Worm (Caenorhabditis elegans) whole organism, L2 larva: ENCODE data around the gene lfi-1.

Experiments used
- C34F6.9 ChIP-seq: fragments of 150-350 bp; optimal IDR thresholded peaks from 2 replicates; lab custom pipeline; 2014; ENCODE audit warnings: missing biosample characterization, missing genetic modification characterization
- F13H6.1 ChIP-seq: sonication (generic microtip); optimal IDR thresholded peaks from 2 replicates; lab custom pipeline; 2016; ENCODE audit warnings: missing genetic modification characterization, missing compliant biosample characterization
- R02D3.7 ChIP-seq: fragments of 150-350 bp; optimal IDR thresholded peaks from 2 replicates; lab custom pipeline; 2014; ENCODE audit warnings: missing biosample characterization, missing genetic modification characterization
- Y55F3AM.14 ChIP-seq: fragments of 200-800 bp; sonication (Bioruptor generic); optimal IDR thresholded peaks from 2 replicates; lab custom pipeline; 2018; ENCODE audit warnings: mild to moderate bottlenecking, missing genetic modification characterization, missing compliant biosample characterization
- alr-1 ChIP-seq: fragments of 150-350 bp; optimal IDR thresholded peaks from 2 replicates; lab custom pipeline; 2014; ENCODE audit warnings: missing biosample characterization, missing genetic modification characterization
- ama-1 ChIP-seq: fragments of 150-350 bp; optimal IDR thresholded peaks from 2 replicates; lab custom pipeline; 2018; ENCODE audit warnings: inconsistent platforms
- blmp-1 ChIP-seq: sonication (generic microtip); optimal IDR thresholded peaks from 2 replicates; lab custom pipeline; 2017; ENCODE audit warnings: missing genetic modification characterization, mild to moderate bottlenecking, missing compliant biosample characterization, antibody characterized with exemption, moderate library complexity; ENCODE audit not compliant: insufficient read depth
- ceh-16 ChIP-seq: fragments of 150-350 bp; optimal IDR thresholded peaks from 2 replicates; lab custom pipeline; 2014; ENCODE audit warnings: missing biosample characterization, missing genetic modification characterization
- ceh-82 ChIP-seq: fragments of 150-350 bp; optimal IDR thresholded peaks from 2 replicates; lab custom pipeline; 2014; ENCODE audit warnings: missing biosample characterization, missing genetic modification characterization
- crh-2 ChIP-seq: sonication (generic microtip); optimal IDR thresholded peaks from 2 replicates; lab custom pipeline; 2017; ENCODE audit warnings: missing biosample characterization, missing genetic modification characterization
- dmd-4 ChIP-seq: sonication (generic microtip); optimal IDR thresholded peaks from 2 replicates; lab custom pipeline; 2017; ENCODE audit warnings: missing biosample characterization, missing genetic modification characterization
- egl-27 ChIP-seq: sonication (generic microtip); optimal IDR thresholded peaks from 3 replicates; lab custom pipeline; 2017; ENCODE audit warnings: missing biosample characterization, missing genetic modification reagents, missing genetic modification characterization
- elt-1 ChIP-seq: fragments of 150-350 bp; optimal IDR thresholded peaks from 2 replicates; lab custom pipeline; 2014; ENCODE audit warnings: missing biosample characterization, missing genetic modification characterization
- elt-3 ChIP-seq: sonication (generic microtip); optimal IDR thresholded peaks from 2 replicates; lab custom pipeline; 2017; ENCODE audit warnings: missing biosample characterization, missing genetic modification characterization
- fos-1 ChIP-seq: fragments of 150-350 bp; optimal IDR thresholded peaks from 2 replicates; lab custom pipeline; 2014; ENCODE audit warnings: missing biosample characterization, missing genetic modification characterization
- gmeb-1 ChIP-seq: fragments of 150-350 bp; optimal IDR thresholded peaks from 2 replicates; lab custom pipeline; 2014; ENCODE audit warnings: missing biosample characterization, missing genetic modification characterization
- lin-11 ChIP-seq: fragments of 150-350 bp; sonication (generic microtip); optimal IDR thresholded peaks from 2 replicates; lab custom pipeline; 2014; ENCODE audit warnings: missing biosample characterization, missing genetic modification characterization, inconsistent platforms, mixed read lengths
- lin-13 ChIP-seq: fragments of 150-350 bp; optimal IDR thresholded peaks from 2 replicates; lab custom pipeline; 2014; ENCODE audit warnings: missing biosample characterization, missing genetic modification reagents, missing genetic modification characterization
- lin-39 ChIP-seq: fragments of 150-350 bp; optimal IDR thresholded peaks from 2 replicates; lab custom pipeline; 2014; ENCODE audit warnings: missing biosample characterization, missing genetic modification reagents, missing genetic modification characterization
- lsy-2 ChIP-seq, 2 experiments: fragments of 150-350 bp in 1 of 2; sonication (generic microtip) in 1 of 2; optimal IDR thresholded peaks; 2 replicates each; lab custom pipeline; 2014 to 2017; ENCODE audit warnings: missing biosample characterization in 2 of 2, missing genetic modification characterization in 2 of 2
- mab-5 ChIP-seq: fragments of 150-350 bp; optimal IDR thresholded peaks from 2 replicates; lab custom pipeline; 2014; ENCODE audit warnings: missing biosample characterization, missing genetic modification characterization
- mdl-1 ChIP-seq, 2 experiments: fragments of 150-350 bp in 1 of 2; sonication (generic microtip) in 1 of 2; optimal IDR thresholded peaks; 2 replicates each; lab custom pipeline; 2017; ENCODE audit warnings: missing biosample characterization in 2 of 2, missing genetic modification characterization in 2 of 2
- nhr-10 ChIP-seq: sonication (generic microtip); optimal IDR thresholded peaks from 2 replicates; lab custom pipeline; 2017; ENCODE audit warnings: missing biosample characterization, missing genetic modification characterization
- nhr-11 ChIP-seq: fragments of 150-350 bp; optimal IDR thresholded peaks from 2 replicates; lab custom pipeline; 2014; ENCODE audit warnings: missing biosample characterization, missing genetic modification characterization
- nhr-129 ChIP-seq: fragments of 150-350 bp; optimal IDR thresholded peaks from 2 replicates; lab custom pipeline; 2014; ENCODE audit warnings: missing biosample characterization, missing genetic modification characterization
- nhr-21 ChIP-seq: fragments of 150-350 bp; optimal IDR thresholded peaks from 2 replicates; lab custom pipeline; 2014; ENCODE audit warnings: missing biosample characterization, missing genetic modification characterization
- nhr-23 ChIP-seq: fragments of 150-350 bp; optimal IDR thresholded peaks from 2 replicates; lab custom pipeline; 2014; ENCODE audit warnings: missing biosample characterization, missing genetic modification reagents, missing genetic modification characterization
- nhr-237 ChIP-seq: fragments of 150-350 bp; optimal IDR thresholded peaks from 2 replicates; lab custom pipeline; 2014; ENCODE audit warnings: missing biosample characterization, missing genetic modification characterization
- nhr-25 ChIP-seq: fragments of 150-350 bp; sonication (generic microtip); optimal IDR thresholded peaks from 3 replicates; lab custom pipeline; 2014; ENCODE audit warnings: missing biosample characterization, missing genetic modification characterization
- nhr-6 ChIP-seq: fragments of 150-350 bp; optimal IDR thresholded peaks from 2 replicates; lab custom pipeline; 2014; ENCODE audit warnings: missing biosample characterization, missing genetic modification characterization
- nhr-77 ChIP-seq: fragments of 150-350 bp; optimal IDR thresholded peaks from 2 replicates; lab custom pipeline; 2014; ENCODE audit warnings: missing biosample characterization, missing genetic modification characterization
- peb-1 ChIP-seq: fragments of 150-350 bp; optimal IDR thresholded peaks from 2 replicates; lab custom pipeline; 2014; ENCODE audit warnings: missing biosample characterization, missing genetic modification characterization
- sem-4 ChIP-seq: fragments of 150-350 bp; optimal IDR thresholded peaks from 2 replicates; lab custom pipeline; 2014; ENCODE audit warnings: missing biosample characterization, missing genetic modification reagents, missing genetic modification characterization
- skn-1 ChIP-seq: sonication (generic microtip); optimal IDR thresholded peaks from 2 replicates; lab custom pipeline; 2017; ENCODE audit warnings: missing biosample characterization, missing genetic modification characterization
- sma-3 ChIP-seq: sonication (generic microtip); optimal IDR thresholded peaks from 2 replicates; lab custom pipeline; 2016; ENCODE audit warnings: missing genetic modification reagents, missing genetic modification characterization, missing compliant biosample characterization
- sma-9 ChIP-seq, 2 experiments: fragments of 150-350 bp in 1 of 2; sonication (generic microtip) in 1 of 2; optimal IDR thresholded peaks; 2 replicates each; lab custom pipeline; 2014 to 2016; ENCODE audit warnings: missing genetic modification characterization in 2 of 2, mild to moderate bottlenecking in 1 of 2, missing biosample characterization in 1 of 2, missing compliant biosample characterization in 1 of 2, missing genetic modification reagents in 1 of 2, moderate library complexity in 1 of 2
- snpc-4 ChIP-seq: fragments of 150-350 bp; optimal IDR thresholded peaks from 2 replicates; lab custom pipeline; 2014; ENCODE audit warnings: missing biosample characterization, missing genetic modification characterization
- unc-39 ChIP-seq: fragments of 150-350 bp; optimal IDR thresholded peaks from 2 replicates; lab custom pipeline; 2014; ENCODE audit warnings: missing biosample characterization, missing genetic modification characterization
- unc-55 ChIP-seq: fragments of 150-350 bp; sonication (generic microtip); optimal IDR thresholded peaks from 3 replicates; lab custom pipeline; 2014; ENCODE audit warnings: missing biosample characterization, missing genetic modification reagents, missing genetic modification characterization
- unc-62 ChIP-seq: fragments of 150-350 bp; optimal IDR thresholded peaks from 2 replicates; lab custom pipeline; 2014; ENCODE audit warnings: missing biosample characterization, missing genetic modification reagents, missing genetic modification characterization
- zag-1 ChIP-seq: fragments of 150-350 bp; optimal IDR thresholded peaks from 2 replicates; lab custom pipeline; 2014; ENCODE audit warnings: missing biosample characterization, missing genetic modification characterization
- ztf-1 ChIP-seq: fragments of 200-800 bp; sonication (Bioruptor generic); conservative IDR thresholded peaks from 2 replicates; pipeline ENCODE4 v1.3.6; 2022; ENCODE audit warnings: missing genetic modification characterization, missing compliant biosample characterization
- ztf-11 ChIP-seq: sonication (generic microtip); optimal IDR thresholded peaks from 2 replicates; lab custom pipeline; 2017; ENCODE audit warnings: missing biosample characterization, missing genetic modification characterization
- ztf-4 ChIP-seq: fragments of 150-350 bp; optimal IDR thresholded peaks from 2 replicates; lab custom pipeline; 2014; ENCODE audit warnings: missing biosample characterization, missing genetic modification characterization

Gene lfi-1

DNA sequence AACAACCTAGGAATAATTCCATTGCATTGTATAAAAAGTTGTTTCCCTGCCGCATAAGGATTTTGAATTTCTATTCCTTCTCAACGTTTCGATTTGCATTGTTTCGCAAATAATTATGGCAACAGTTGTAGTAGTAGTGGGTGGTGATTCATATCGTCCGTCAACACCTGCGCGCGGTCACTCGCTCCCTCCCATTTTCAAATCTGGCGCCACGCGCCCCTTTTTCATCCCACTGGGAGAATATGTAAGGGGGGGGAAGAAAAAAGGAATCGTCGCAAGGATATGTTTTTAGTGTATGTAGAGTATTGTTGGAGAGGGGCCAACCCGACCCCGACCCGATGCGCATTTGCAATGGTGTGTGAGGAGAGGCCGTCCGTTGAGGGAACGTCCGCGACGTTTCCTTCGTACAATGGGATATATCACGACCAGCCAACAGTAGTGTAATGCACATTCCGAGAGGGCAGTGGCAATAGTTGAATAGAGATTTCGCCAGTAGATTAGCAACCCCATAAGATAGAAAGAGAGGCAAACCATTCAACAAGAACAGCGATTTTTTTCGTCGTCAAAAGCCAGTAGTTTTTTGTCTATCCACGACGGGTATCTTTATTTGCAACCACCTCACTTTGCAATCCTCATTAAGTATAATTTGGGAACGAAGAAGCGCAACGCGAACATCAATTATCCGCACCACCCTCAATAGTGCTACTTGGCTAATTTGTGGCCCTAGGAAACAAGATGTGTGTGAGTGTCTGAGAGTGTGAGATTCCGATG is 15.5 kb upstream of the lfi-1 start:
- TF ChIP-seq ztf-1 (GFP tag; lab: Robert Waterston, UW): no peak
- peak; percentile 15 for TF ChIP-seq ceh-16 (tag; lab: Kevin White, UChicago)
- TF ChIP-seq ama-1: no peak

DNA sequence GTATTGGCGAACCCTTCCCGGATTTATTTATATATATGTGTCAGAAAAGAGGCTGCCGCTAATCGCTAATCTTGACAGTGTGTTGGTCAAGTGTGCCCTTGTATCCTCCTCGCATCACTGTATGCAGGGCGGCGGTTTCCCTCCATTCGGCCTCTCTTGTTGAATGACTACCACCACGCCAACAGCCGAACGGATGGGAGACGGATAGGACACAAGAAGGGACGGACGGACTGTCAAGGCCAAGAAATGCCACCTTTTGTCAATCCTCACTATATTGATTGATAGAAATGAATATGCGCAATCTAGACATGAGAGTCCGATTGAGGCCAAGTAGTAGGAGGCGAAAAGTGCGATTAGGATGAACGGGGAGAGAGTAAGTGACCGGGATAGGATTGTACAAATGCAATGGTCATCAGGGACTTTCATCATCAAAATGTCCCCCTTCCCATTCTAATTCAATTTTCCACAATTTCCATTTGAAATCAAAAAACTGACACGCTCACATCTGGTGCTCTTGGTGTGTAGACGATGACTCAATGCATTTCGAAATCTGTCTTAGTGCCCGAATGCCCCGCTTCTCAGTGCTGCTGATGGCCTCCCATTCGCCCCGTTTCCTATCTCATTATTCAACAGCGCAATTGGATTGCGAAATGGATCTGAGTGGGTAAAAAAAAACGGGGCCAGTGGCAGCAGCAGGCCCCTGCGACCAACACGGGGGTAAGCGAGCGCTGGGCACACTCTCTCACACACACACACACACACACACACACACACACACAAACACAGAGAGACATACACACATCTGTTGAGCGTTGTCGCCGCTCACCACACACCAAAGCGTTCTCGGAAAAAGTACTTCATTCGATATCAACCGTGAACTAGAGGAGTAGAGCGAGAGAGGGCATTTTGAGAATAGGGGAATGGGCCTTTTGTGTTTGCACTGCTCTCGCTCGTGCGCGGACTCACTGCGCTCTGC is 14.7 kb upstream of the lfi-1 start:
- peak; percentile 8 for TF ChIP-seq Y55F3AM.14
- no peak for TF ChIP-seq dmd-4 (tag; lab: Kevin White, UChicago)
- TF ChIP-seq sem-4 (tag; lab: Kevin White, UChicago): peak; percentile 69
- TF ChIP-seq nhr-10 (tag; lab: Kevin White, UChicago): peak; percentile 26
- TF ChIP-seq skn-1 (tag; lab: Kevin White, UChicago): no peak
- TF ChIP-seq mdl-1 (tag; optimal IDR thresholded peaks at IDR 0.05; lab: Kevin White, UChicago): peak; percentile 28 to 41
- TF ChIP-seq unc-62 (GFP tag; lab: Kevin White, UChicago): no peak
- no peak for TF ChIP-seq nhr-237 (tag; lab: Kevin White, UChicago)
- no peak for TF ChIP-seq nhr-6 (tag; lab: Kevin White, UChicago)
- TF ChIP-seq F13H6.1 (tag; lab: Kevin White, UChicago): peak; percentile 87
- TF ChIP-seq C34F6.9 (tag; lab: Kevin White, UChicago): peak; percentile 71
- no peak for TF ChIP-seq lin-39 (tag; lab: Kevin White, UChicago)
- no peak for TF ChIP-seq ceh-82 (tag; lab: Kevin White, UChicago)
- no peak for TF ChIP-seq unc-39 (tag; lab: Kevin White, UChicago)
- TF ChIP-seq unc-55 (GFP tag; lab: Kevin White, UChicago): peak; percentile 63
- TF ChIP-seq ceh-16 (tag; lab: Kevin White, UChicago): peak; percentile 70
- peak; percentile 58 for TF ChIP-seq crh-2
- peak; percentile 57 for TF ChIP-seq lin-11 (tag; lab: Kevin White, UChicago)
- TF ChIP-seq sma-9 (GFP tag; optimal IDR thresholded peaks at IDR 0.05; lab: Kevin White, UChicago): peak; percentile 55
- TF ChIP-seq sma-9 (tag; optimal IDR thresholded peaks at IDR 0.05; lab: Kevin White, UChicago): no peak
- peak in 1 of 2 experiments; percentile 55 for TF ChIP-seq lsy-2 (tag; optimal IDR thresholded peaks at IDR 0.05; lab: Kevin White, UChicago)
- peak; percentile 81 for TF ChIP-seq nhr-129 (tag; lab: Kevin White, UChicago)
- peak; percentile 55 for TF ChIP-seq lin-13
- TF ChIP-seq alr-1 (tag; lab: Kevin White, UChicago): no peak
- TF ChIP-seq mab-5 (tag; lab: Kevin White, UChicago): peak; percentile 13
- no peak for TF ChIP-seq elt-3 (tag; lab: Kevin White, UChicago)
- TF ChIP-seq R02D3.7 (tag; lab: Kevin White, UChicago): no peak
- TF ChIP-seq nhr-25 (tag; lab: Kevin White, UChicago): peak; percentile 37
- TF ChIP-seq egl-27: peak; percentile 50
- peak; percentile 10 for TF ChIP-seq peb-1 (tag; lab: Kevin White, UChicago)
- no peak for TF ChIP-seq fos-1 (tag; lab: Kevin White, UChicago)
- no peak for TF ChIP-seq nhr-11 (tag; lab: Kevin White, UChicago)
- no peak for TF ChIP-seq gmeb-1 (tag; lab: Kevin White, UChicago)
- TF ChIP-seq nhr-77 (tag; lab: Kevin White, UChicago): no peak
- TF ChIP-seq zag-1 (tag; lab: Kevin White, UChicago): peak; percentile 78
- TF ChIP-seq sma-3: no peak
- TF ChIP-seq nhr-23 (tag; lab: Kevin White, UChicago): no peak
- no peak for TF ChIP-seq ztf-1 (GFP tag; lab: Robert Waterston, UW)
- TF ChIP-seq ztf-4: peak; percentile 51
- peak; percentile 16 for TF ChIP-seq blmp-1 (tag; lab: Kevin White, UChicago)
- peak; percentile 25 for TF ChIP-seq nhr-21
- no peak for TF ChIP-seq elt-1 (tag; lab: Kevin White, UChicago)
- peak; percentile 19 for TF ChIP-seq snpc-4
- peak; percentile 10 for TF ChIP-seq ztf-11 (tag; lab: Kevin White, UChicago)
